Worm (Caenorhabditis elegans) whole organism, L1 larva: ENCODE data around the gene clc-4.

Source experiments
- ceh-63 ChIP-seq: fragments of 200-800 bp; sonication (Bioruptor generic); optimal IDR thresholded peaks from 2 replicates; lab custom pipeline; 2018; ENCODE audit warnings: mild to moderate bottlenecking, missing genetic modification characterization, missing compliant biosample characterization
- grh-1 ChIP-seq: fragments of 200-800 bp; sonication (Bioruptor generic); IDR thresholded peaks from 2 replicates; pipeline ENCODE4 v1.3.6; 2022; ENCODE audit warnings: missing genetic modification reagents, missing genetic modification characterization, missing compliant biosample characterization
- mdl-1 ChIP-seq, 2 experiments: fragments of 150-350 bp; optimal IDR thresholded peaks; 2 replicates each; lab custom pipeline; 2014 to 2017; ENCODE audit warnings: missing biosample characterization in 2 of 2, missing genetic modification characterization in 2 of 2, inconsistent platforms in 1 of 2
- mep-1 ChIP-seq: fragments of 150-350 bp; optimal IDR thresholded peaks from 2 replicates; lab custom pipeline; 2014; ENCODE audit warnings: missing biosample characterization, missing genetic modification characterization
- nhr-71 ChIP-seq: sonication (generic microtip); optimal IDR thresholded peaks from 2 replicates; lab custom pipeline; 2016; ENCODE audit warnings: mild to moderate bottlenecking, missing genetic modification characterization, moderate library complexity, missing compliant biosample characterization

DNA sequence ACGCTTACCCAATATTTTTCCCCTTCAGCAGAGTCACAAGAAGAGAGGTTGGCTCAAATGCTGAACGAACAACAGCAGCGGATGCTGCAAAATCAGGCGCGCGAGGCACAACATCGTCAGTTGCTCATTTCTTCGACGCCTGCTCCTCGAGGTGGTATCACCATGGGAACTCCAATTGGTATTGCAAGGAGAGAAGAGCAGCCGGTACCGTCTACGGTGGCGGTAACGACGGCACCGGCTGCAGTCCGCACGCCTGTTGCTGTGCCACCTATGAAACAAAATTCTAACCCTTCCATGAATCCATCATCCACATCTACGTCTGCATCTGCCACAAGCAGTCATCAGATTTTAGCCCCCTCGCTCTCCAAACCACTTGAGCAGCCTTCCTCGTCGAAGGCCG lies 8.9 kb downstream of the clc-4 start:
- no peak for TF ChIP-seq mep-1 (tag; lab: Kevin White, UChicago)
- TF ChIP-seq nhr-71 (tag; lab: Kevin White, UChicago), result no peak
- no peak for TF ChIP-seq mdl-1 (tag; optimal IDR thresholded peaks at IDR 0.05; lab: Kevin White, UChicago)
- TF ChIP-seq grh-1 (GFP tag; lab: Robert Waterston, UW), result no peak
- TF ChIP-seq ceh-63 (GFP tag; lab: Kevin White, UChicago), result no peak
